Worm (Caenorhabditis elegans) whole organism, early embryonic: ENCODE measurements around the gene ZK688.11.

ENCODE experiments used
- B0310.2 ChIP-seq: sonication (generic microtip); optimal IDR thresholded peaks from 2 replicates; lab custom pipeline; 2016; ENCODE audit warnings: mild to moderate bottlenecking, missing genetic modification characterization, missing compliant biosample characterization
- F13C5.2 ChIP-seq: sonication (generic microtip); optimal IDR thresholded peaks from 2 replicates; lab custom pipeline; 2017; ENCODE audit warnings: mild to moderate bottlenecking, missing genetic modification characterization, inconsistent platforms, missing compliant biosample characterization
- aly-1 ChIP-seq: sonication (generic microtip); optimal IDR thresholded peaks from 2 replicates; lab custom pipeline; 2016; ENCODE audit warnings: missing genetic modification characterization, missing compliant biosample characterization
- ama-1 ChIP-seq: fragments of 150-350 bp; optimal IDR thresholded peaks from 2 replicates; lab custom pipeline; 2014
- ceh-13 ChIP-seq: fragments of 200-800 bp; sonication (Bioruptor generic); optimal IDR thresholded peaks from 2 replicates; lab custom pipeline; 2018; ENCODE audit warnings: mild to moderate bottlenecking, missing genetic modification characterization, missing compliant biosample characterization
- ceh-36 ChIP-seq: sonication (generic microtip); optimal IDR thresholded peaks from 2 replicates; lab custom pipeline; 2016; ENCODE audit warnings: missing genetic modification characterization, inconsistent platforms, missing compliant biosample characterization
- ets-7 ChIP-seq: sonication (generic microtip); optimal IDR thresholded peaks from 2 replicates; lab custom pipeline; 2016; ENCODE audit warnings: missing genotype, missing genetic modification characterization, missing compliant biosample characterization
- flt-1 ChIP-seq: fragments of 200-800 bp; sonication (Bioruptor generic); IDR thresholded peaks from 2 replicates; pipeline ENCODE4 v1.3.6; 2022; ENCODE audit warnings: missing genetic modification characterization, missing compliant biosample characterization
- hmbx-1 ChIP-seq: sonication (generic microtip); optimal IDR thresholded peaks from 2 replicates; lab custom pipeline; 2016; ENCODE audit warnings: mild to moderate bottlenecking, missing genetic modification characterization, missing compliant biosample characterization
- hmg-4 ChIP-seq: fragments of 200-800 bp; sonication (Bioruptor generic); optimal IDR thresholded peaks from 2 replicates; lab custom pipeline; 2018; ENCODE audit warnings: mild to moderate bottlenecking, missing genetic modification characterization, missing compliant biosample characterization
- hnd-1 ChIP-seq: sonication (generic microtip); optimal IDR thresholded peaks from 2 replicates; lab custom pipeline; 2016; ENCODE audit warnings: missing genetic modification characterization, missing compliant biosample characterization
- pes-1 ChIP-seq: fragments of 200-800 bp; sonication (Bioruptor generic); IDR thresholded peaks from 2 replicates; pipeline ENCODE4 v1.3.6; 2022; ENCODE audit warnings: missing genetic modification reagents, missing genetic modification characterization, missing compliant biosample characterization
- scrt-1 ChIP-seq: fragments of 200-800 bp; sonication (Bioruptor generic); IDR thresholded peaks from 2 replicates; pipeline ENCODE4 v1.3.6; 2022; ENCODE audit warnings: missing genetic modification characterization, missing compliant biosample characterization
- sea-1 ChIP-seq: fragments of 200-800 bp; sonication (Bioruptor generic); conservative IDR thresholded peaks from 2 replicates; pipeline ENCODE4 v1.3.6; 2022; ENCODE audit warnings: missing genetic modification characterization, missing compliant biosample characterization
- tbx-11 ChIP-seq: fragments of 200-800 bp; sonication (Bioruptor generic); IDR thresholded peaks from 2 replicates; pipeline ENCODE4 v1.3.6; 2022; ENCODE audit warnings: missing genetic modification characterization, missing compliant biosample characterization
- tbx-37 ChIP-seq: fragments of 200-800 bp; sonication (Bioruptor generic); conservative IDR thresholded peaks from 2 replicates; pipeline ENCODE4 v1.3.6; 2022; ENCODE audit warnings: missing genetic modification reagents, missing genetic modification characterization, missing compliant biosample characterization
- tra-4 ChIP-seq: sonication (generic microtip); optimal IDR thresholded peaks from 2 replicates; lab custom pipeline; 2017; ENCODE audit warnings: missing genetic modification characterization, missing compliant biosample characterization

The ZK688.11 gene

ce11 chrIII:7896925-7897324 is 12.2 kb upstream of the ZK688.11 start, which contains the start of gene ZK688.10:
Gene ZK688.10 (minus strand): TSS chrIII:7897025.
- TF ChIP-seq hmbx-1 (tag; lab: Kevin White, UChicago) (no peak), flt-1 (GFP tag; lab: Robert Waterston, UW) (no peak), ceh-13 (GFP tag; lab: Kevin White, UChicago) (no peak), aly-1 (tag; lab: Kevin White, UChicago) (no peak), hmg-4 (GFP tag; lab: Kevin White, UChicago) (no peak), ama-1 (lab: Kevin White, UChicago) (no peak), tbx-11 (GFP tag; lab: Robert Waterston, UW) (no peak), scrt-1 (GFP tag; lab: Robert Waterston, UW) (no peak), tra-4 (tag; lab: Kevin White, UChicago) (no peak)

ce11 chrIII:7894724-7895123 is 10.0 kb upstream of the ZK688.11 start, which contains the start of gene ZK688.4:
Gene ZK688.4 (plus strand): TSS chrIII:7895024.
- TF ChIP-seq tbx-11 (GFP tag; lab: Robert Waterston, UW) = no peak
- TF ChIP-seq ets-7 (tag; lab: Kevin White, UChicago) = no peak
- no peak for TF ChIP-seq flt-1 (GFP tag; lab: Robert Waterston, UW)
- TF ChIP-seq aly-1 (tag; lab: Kevin White, UChicago) = no peak
- no peak for TF ChIP-seq tra-4 (tag; lab: Kevin White, UChicago)
- no peak for TF ChIP-seq ceh-13 (GFP tag; lab: Kevin White, UChicago)
- no peak for TF ChIP-seq hnd-1 (tag; lab: Kevin White, UChicago)
- TF ChIP-seq tbx-37 (GFP tag; lab: Robert Waterston, UW) = no peak
- no peak for TF ChIP-seq ceh-36 (tag; lab: Kevin White, UChicago)
- TF ChIP-seq pes-1 = no peak
- no peak for TF ChIP-seq B0310.2 (tag; lab: Kevin White, UChicago)
- TF ChIP-seq hmbx-1 (tag; lab: Kevin White, UChicago) = no peak
- no peak for TF ChIP-seq F13C5.2
- TF ChIP-seq hmg-4 (GFP tag; lab: Kevin White, UChicago) = no peak
- TF ChIP-seq ama-1 (lab: Kevin White, UChicago) = no peak
- no peak for TF ChIP-seq scrt-1 (GFP tag; lab: Robert Waterston, UW)

ce11 chrIII:7893224-7893623 is 8.5 kb upstream of the ZK688.11 start:
- TF ChIP-seq flt-1 (GFP tag; lab: Robert Waterston, UW) (no peak), hmbx-1 (tag; lab: Kevin White, UChicago) (no peak), sea-1 (GFP tag; lab: Robert Waterston, UW) (no peak), ets-7 (tag; lab: Kevin White, UChicago) (no peak), ama-1 (lab: Kevin White, UChicago) (no peak), tbx-37 (GFP tag; lab: Robert Waterston, UW) (no peak), tra-4 (tag; lab: Kevin White, UChicago) (no peak), scrt-1 (GFP tag; lab: Robert Waterston, UW) (no peak), tbx-11 (GFP tag; lab: Robert Waterston, UW) (no peak), B0310.2 (tag; lab: Kevin White, UChicago) (no peak), ceh-13 (GFP tag; lab: Kevin White, UChicago) (no peak)

- no peak for TF ChIP-seq tbx-37 (GFP tag; lab: Robert Waterston, UW)
- no peak for TF ChIP-seq ets-7 (tag; lab: Kevin White, UChicago)
- TF ChIP-seq hmg-4 (GFP tag; lab: Kevin White, UChicago) = no peak
- no peak for TF ChIP-seq sea-1 (GFP tag; lab: Robert Waterston, UW)
- no peak for TF ChIP-seq tbx-11 (GFP tag; lab: Robert Waterston, UW)
- TF ChIP-seq pes-1 = no peak
These were observed 7.6 kb upstream of the ZK688.11 start for ce11 chrIII:7892333-7892732.

- TF ChIP-seq F13C5.2 = peak; percentile 10
- TF ChIP-seq ets-7 (tag; lab: Kevin White, UChicago) = no peak
- peak; percentile 58; the same call in 1 of the 2 replicates for TF ChIP-seq sea-1 (GFP tag; lab: Robert Waterston, UW)
These were observed 7.0 kb upstream of the ZK688.11 start, which contains the start of the genes ZK688.5 and fahd-1 for ce11 chrIII:7891573-7892306. Gene ZK688.5 (minus strand): TSS chrIII:7891623. Gene fahd-1 (plus strand): TSS chrIII:7892256.

- no peak for TF ChIP-seq scrt-1 (GFP tag; lab: Robert Waterston, UW)
- no peak for TF ChIP-seq aly-1 (tag; lab: Kevin White, UChicago)
These were observed 4.3 kb upstream of the ZK688.11 start for ce11 chrIII:7889036-7889435.

- no peak for TF ChIP-seq tbx-11 (GFP tag; lab: Robert Waterston, UW)
- TF ChIP-seq flt-1 (GFP tag; lab: Robert Waterston, UW) = no peak
- no peak for TF ChIP-seq tbx-37 (GFP tag; lab: Robert Waterston, UW)
- no peak for TF ChIP-seq ceh-36 (tag; lab: Kevin White, UChicago)
- no peak for TF ChIP-seq hnd-1 (tag; lab: Kevin White, UChicago)
- TF ChIP-seq hmg-4 (GFP tag; lab: Kevin White, UChicago) = no peak
- TF ChIP-seq pes-1 = no peak
These were observed 1.9 kb downstream of the ZK688.11 start, which contains the start of gene ZK688.9 for ce11 chrIII:7882900-7883299. Gene ZK688.9 (minus strand): TSS chrIII:7883000.
